Fruit fly (Drosophila melanogaster) whole organism, embryonic: ENCODE measurements around the gene alpha-Est1.

Experiments used
- Ada2b ChIP-seq: fragments of 200-800 bp; sonication (Bioruptor generic); IDR thresholded peaks from 2 replicates; pipeline ENCODE4 v1.3.6; 2022; ENCODE audit warnings: missing biosample characterization, missing genetic modification characterization
- Antp ChIP-seq: fragments of 200-800 bp; sonication (Bioruptor generic); optimal IDR thresholded peaks from 3 replicates; lab custom pipeline; 2016; ENCODE audit warnings: missing biosample characterization, missing genetic modification characterization
- Bteb2 ChIP-seq: fragments of 200-800 bp; sonication (Bioruptor generic); optimal IDR thresholded peaks from 2 replicates; lab custom pipeline; 2016; ENCODE audit warnings: missing biosample characterization, missing genetic modification characterization
- CG1024 ChIP-seq: fragments of 200-800 bp; sonication (Bioruptor generic); IDR thresholded peaks from 2 replicates; pipeline ENCODE4 v1.3.6; 2022; ENCODE audit warnings: missing biosample characterization, missing genetic modification characterization
- CG10274 ChIP-seq: fragments of 200-800 bp; sonication (Bioruptor generic); optimal IDR thresholded peaks from 3 replicates; lab custom pipeline; 2017; ENCODE audit warnings: missing biosample characterization, mild to moderate bottlenecking, missing genetic modification characterization
- CG10959 ChIP-seq: fragments of 200-800 bp; sonication (Bioruptor generic); IDR thresholded peaks from 2 replicates; pipeline ENCODE4 v1.3.6; 2022; ENCODE audit warnings: missing biosample characterization, missing genetic modification characterization
- CG11093 ChIP-seq: fragments of 200-800 bp; sonication (Bioruptor generic); IDR thresholded peaks from 3 replicates; pipeline ENCODE4 v1.3.6; 2022; ENCODE audit warnings: missing biosample characterization, missing genetic modification characterization
- CG11456 ChIP-seq: fragments of 200-800 bp; sonication (Bioruptor generic); IDR thresholded peaks from 3 replicates; pipeline ENCODE4 v1.3.6; 2022; ENCODE audit warnings: missing biosample characterization, missing genetic modification characterization
- CG11695 ChIP-seq: fragments of 200-800 bp; sonication (Bioruptor generic); IDR thresholded peaks from 3 replicates; pipeline ENCODE4 v1.3.6; 2022; ENCODE audit warnings: missing biosample characterization, missing genetic modification characterization
- CG15073 ChIP-seq: fragments of 200-800 bp; sonication (Bioruptor generic); optimal IDR thresholded peaks from 2 replicates; lab custom pipeline; 2016; ENCODE audit warnings: missing biosample characterization, missing genetic modification characterization
- CG30403 ChIP-seq: fragments of 200-800 bp; sonication (Bioruptor generic); optimal IDR thresholded peaks from 3 replicates; lab custom pipeline; 2016; ENCODE audit warnings: missing biosample characterization, missing genetic modification characterization
- CG3838 ChIP-seq: fragments of 200-800 bp; sonication (Bioruptor generic); optimal IDR thresholded peaks from 3 replicates; lab custom pipeline; 2016; ENCODE audit warnings: missing biosample characterization, missing genetic modification characterization
- CG4854 ChIP-seq: fragments of 200-800 bp; sonication (Bioruptor generic); optimal IDR thresholded peaks from 2 replicates; lab custom pipeline; 2016; ENCODE audit warnings: missing biosample characterization, missing genetic modification characterization, inconsistent platforms
- CG6175 ChIP-seq: fragments of 200-800 bp; sonication (Bioruptor generic); IDR thresholded peaks from 3 replicates; pipeline ENCODE4 v1.3.6; 2022; ENCODE audit warnings: missing biosample characterization, missing genetic modification characterization
- CG6254 ChIP-seq: fragments of 200-800 bp; sonication (Bioruptor generic); optimal IDR thresholded peaks from 3 replicates; lab custom pipeline; 2017; ENCODE audit warnings: mild to moderate bottlenecking, missing biosample characterization, missing genetic modification reagents, missing genetic modification characterization
- CG7556 ChIP-seq: fragments of 200-800 bp; sonication (Bioruptor generic); optimal IDR thresholded peaks from 2 replicates; lab custom pipeline; 2017; ENCODE audit warnings: missing biosample characterization, mild to moderate bottlenecking, missing genetic modification characterization
- CG9215 ChIP-seq: fragments of 200-800 bp; sonication (Bioruptor generic); IDR thresholded peaks from 2 replicates; pipeline ENCODE4 v1.3.6; 2022; ENCODE audit warnings: missing biosample characterization, missing genetic modification characterization
- CG9876 ChIP-seq: fragments of 200-800 bp; sonication (Bioruptor generic); optimal IDR thresholded peaks from 2 replicates; lab custom pipeline; 2016; ENCODE audit warnings: missing biosample characterization, missing genetic modification characterization
- Dad ChIP-seq: fragments of 200-800 bp; sonication (Bioruptor generic); optimal IDR thresholded peaks from 3 replicates; lab custom pipeline; 2016; ENCODE audit warnings: missing biosample characterization, missing genetic modification characterization
- HHEX ChIP-seq: fragments of 200-800 bp; sonication (Bioruptor generic); optimal IDR thresholded peaks from 3 replicates; lab custom pipeline; 2017; ENCODE audit warnings: missing biosample characterization, mild to moderate bottlenecking, missing genetic modification characterization, missing genetic modification reagents
- HLH54F ChIP-seq: fragments of 200-800 bp; sonication (Bioruptor generic); optimal IDR thresholded peaks from 3 replicates; lab custom pipeline; 2016; ENCODE audit warnings: missing biosample characterization, missing genetic modification characterization
- Hr51 ChIP-seq, 2 experiments: fragments of 200-800 bp; sonication (Bioruptor generic); optimal IDR thresholded peaks; 2 replicates in 1 of 2; 3 replicates in 1 of 2; lab custom pipeline; 2016 to 2018; ENCODE audit warnings: missing biosample characterization in 2 of 2, missing genetic modification characterization in 2 of 2, mild to moderate bottlenecking in 1 of 2, moderate library complexity in 1 of 2
- Hsf ChIP-seq: fragments of 200-800 bp; sonication (Bioruptor generic); optimal IDR thresholded peaks from 3 replicates; lab custom pipeline; 2016; ENCODE audit warnings: missing biosample characterization, missing genetic modification characterization
- Lhr ChIP-seq: fragments of 200-800 bp; sonication (Bioruptor generic); optimal IDR thresholded peaks from 3 replicates; lab custom pipeline; 2017; ENCODE audit warnings: mild to moderate bottlenecking, missing biosample characterization, missing genetic modification reagents, missing genetic modification characterization
- NfI ChIP-seq: fragments of 200-800 bp; sonication (Bioruptor generic); optimal IDR thresholded peaks from 3 replicates; lab custom pipeline; 2018; ENCODE audit warnings: missing biosample characterization, mild to moderate bottlenecking, missing genetic modification characterization, moderate library complexity
- TFAM ChIP-seq: fragments of 200-800 bp; sonication (Bioruptor generic); optimal IDR thresholded peaks from 2 replicates; lab custom pipeline; 2017; ENCODE audit warnings: missing biosample characterization, missing genetic modification characterization, inconsistent platforms
- amos ChIP-seq: fragments of 200-800 bp; sonication (Bioruptor generic); IDR thresholded peaks from 2 replicates; pipeline ENCODE4 v1.3.6; 2022; ENCODE audit warnings: missing biosample characterization, missing genetic modification characterization; ENCODE audit not compliant: partially characterized antibody
- ap ChIP-seq: fragments of 200-800 bp; sonication (Bioruptor generic); IDR thresholded peaks from 2 replicates; pipeline ENCODE4 v1.3.6; 2022; ENCODE audit warnings: missing biosample characterization, missing genetic modification characterization
- ci ChIP-seq: fragments of 200-800 bp; sonication (Bioruptor generic); IDR thresholded peaks from 3 replicates; pipeline ENCODE4 v1.3.6; 2022; ENCODE audit warnings: missing biosample characterization, missing genetic modification characterization
- corto ChIP-seq: fragments of 200-800 bp; sonication (Bioruptor generic); optimal IDR thresholded peaks from 2 replicates; lab custom pipeline; 2016; ENCODE audit warnings: missing biosample characterization, mild to moderate bottlenecking, missing genetic modification characterization, moderate library complexity
- dpn ChIP-seq, 2 experiments: fragments of 200-800 bp; sonication (Bioruptor generic); optimal IDR thresholded peaks; 3 replicates each; lab custom pipeline; 2016; ENCODE audit warnings: missing biosample characterization in 2 of 2, missing genetic modification characterization in 2 of 2
- eyg ChIP-seq: fragments of 200-800 bp; sonication (Bioruptor generic); optimal IDR thresholded peaks from 3 replicates; lab custom pipeline; 2016; ENCODE audit warnings: missing biosample characterization, missing genetic modification characterization
- fd64A ChIP-seq: fragments of 200-800 bp; sonication (Bioruptor generic); optimal IDR thresholded peaks from 3 replicates; lab custom pipeline; 2018; ENCODE audit warnings: missing biosample characterization, mild to moderate bottlenecking, missing genetic modification characterization
- fru ChIP-seq: fragments of >200 bp; optimal IDR thresholded peaks from 2 replicates; lab custom pipeline; 2017
- gem ChIP-seq: fragments of 200-800 bp; sonication (Bioruptor generic); optimal IDR thresholded peaks from 2 replicates; lab custom pipeline; 2019; ENCODE audit warnings: missing biosample characterization, mild to moderate bottlenecking, missing genetic modification characterization, moderate library complexity
- gfzf ChIP-seq: fragments of 200-800 bp; sonication (Bioruptor generic); optimal IDR thresholded peaks from 2 replicates; lab custom pipeline; 2016; ENCODE audit warnings: missing biosample characterization, mild to moderate bottlenecking, missing genetic modification characterization, moderate library complexity
- mam ChIP-seq: fragments of 200-800 bp; sonication (Bioruptor generic); optimal IDR thresholded peaks from 3 replicates; lab custom pipeline; 2016; ENCODE audit warnings: missing biosample characterization, missing genetic modification characterization
- nmo ChIP-seq: fragments of 200-800 bp; sonication (Bioruptor generic); optimal IDR thresholded peaks from 2 replicates; lab custom pipeline; 2018; ENCODE audit warnings: missing biosample characterization, mild to moderate bottlenecking, missing genetic modification characterization, moderate library complexity
- pfk ChIP-seq: fragments of 200-800 bp; sonication (Bioruptor generic); optimal IDR thresholded peaks from 2 replicates; lab custom pipeline; 2018; ENCODE audit warnings: missing biosample characterization, mild to moderate bottlenecking, missing genetic modification characterization, moderate library complexity
- pnt ChIP-seq: fragments of 200-800 bp; sonication (Bioruptor generic); optimal IDR thresholded peaks from 3 replicates; lab custom pipeline; 2016; ENCODE audit warnings: missing biosample characterization, missing genetic modification characterization
- psq ChIP-seq: fragments of 200-800 bp; sonication (Bioruptor generic); optimal IDR thresholded peaks from 2 replicates; lab custom pipeline; 2017; ENCODE audit warnings: missing biosample characterization, missing genetic modification characterization
- scrt ChIP-seq: fragments of 200-800 bp; sonication (Bioruptor generic); optimal IDR thresholded peaks from 2 replicates; lab custom pipeline; 2018; ENCODE audit warnings: missing biosample characterization, mild to moderate bottlenecking, missing genetic modification characterization, moderate library complexity
- sim ChIP-seq: fragments of 200-800 bp; sonication (Bioruptor generic); IDR thresholded peaks from 2 replicates; pipeline ENCODE4 v1.3.6; 2022; ENCODE audit warnings: missing biosample characterization, missing genetic modification characterization
- sima ChIP-seq: fragments of 200-800 bp; sonication (Bioruptor generic); optimal IDR thresholded peaks from 2 replicates; lab custom pipeline; 2016; ENCODE audit warnings: missing biosample characterization, missing genetic modification characterization
- sisA ChIP-seq: fragments of 200-800 bp; sonication (Bioruptor generic); IDR thresholded peaks from 2 replicates; pipeline ENCODE4 v1.3.6; 2022; ENCODE audit warnings: missing biosample characterization, missing genetic modification characterization
- so ChIP-seq: fragments of 200-800 bp; sonication (Bioruptor generic); IDR thresholded peaks from 3 replicates; pipeline ENCODE4 v1.3.6; 2022; ENCODE audit warnings: missing biosample characterization, missing genetic modification characterization
- stwl ChIP-seq: fragments of 200-800 bp; sonication (Bioruptor generic); optimal IDR thresholded peaks from 3 replicates; lab custom pipeline; 2018; ENCODE audit warnings: missing biosample characterization, mild to moderate bottlenecking, missing genetic modification characterization, moderate library complexity
- tio ChIP-seq: fragments of 200-800 bp; sonication (Bioruptor generic); optimal IDR thresholded peaks from 2 replicates; lab custom pipeline; 2017; ENCODE audit warnings: missing biosample characterization, missing genetic modification characterization, inconsistent platforms
- usp ChIP-seq: fragments of >200 bp; optimal IDR thresholded peaks from 2 replicates; lab custom pipeline; 2017; ENCODE audit warnings: missing biosample characterization, missing genetic modification characterization
- yki ChIP-seq: fragments of >200 bp; optimal IDR thresholded peaks from 3 replicates; lab custom pipeline; 2018
- zen ChIP-seq: fragments of 200-800 bp; sonication (Bioruptor generic); optimal IDR thresholded peaks from 3 replicates; lab custom pipeline; 2018; ENCODE audit warnings: missing biosample characterization, mild to moderate bottlenecking, missing genetic modification characterization, moderate library complexity

Gene alpha-Est1

dm6 chr3R:7506314-7506988, 42.5 kb downstream of the alpha-Est1 start (continued):
- TF ChIP-seq Hsf (GFP tag; lab: Kevin White, UChicago) (peak; percentile 86), usp (GFP tag; lab: Kevin White, UChicago) (no peak), sim (GFP tag; lab: Robert Waterston, UW) (no peak), dpn (GFP tag; optimal IDR thresholded peaks at IDR 0.05; lab: Kevin White, UChicago) (peak; percentile 83 to 89), Antp (peak; percentile 82), pnt (GFP tag; lab: Kevin White, UChicago) (peak; percentile 74), pfk (GFP tag; lab: Kevin White, UChicago) (no peak), stwl (tag; lab: Kevin White, UChicago) (no peak), so (GFP tag; lab: Robert Waterston, UW) (peak; percentile 69; the same call in 2 of the 3 replicates), CG11695 (GFP tag; lab: Robert Waterston, UW) (peak; percentile 84), nmo (GFP tag; lab: Kevin White, UChicago) (peak; percentile 64), CG4854 (GFP tag; lab: Kevin White, UChicago) (peak; percentile 83), yki (lab: Kevin White, UChicago) (no peak), CG11456 (peak; percentile 94), CG1024 (no peak), eyg (GFP tag; lab: Kevin White, UChicago) (peak; percentile 86), CG10959 (GFP tag; lab: Robert Waterston, UW) (no peak), CG6254 (GFP tag; lab: Kevin White, UChicago) (no peak), fru (no peak), scrt (GFP tag; lab: Kevin White, UChicago) (peak; percentile 85), CG15073 (GFP tag; lab: Kevin White, UChicago) (no peak), Dad (GFP tag; lab: Kevin White, UChicago) (peak; percentile 78), CG9876 (peak; percentile 64), TFAM (GFP tag; lab: Kevin White, UChicago) (no peak), tio (GFP tag; lab: Kevin White, UChicago) (peak; percentile 85), ci (GFP tag; lab: Robert Waterston, UW) (peak; percentile 48; the same call in 1 of the 3 replicates), corto (GFP tag; lab: Kevin White, UChicago) (no peak), CG30403 (GFP tag; lab: Kevin White, UChicago) (peak; percentile 85), Bteb2 (peak; percentile 94), Lhr (GFP tag; lab: Kevin White, UChicago) (no peak), CG10274 (GFP tag; lab: Kevin White, UChicago) (peak; percentile 65), amos (GFP tag; lab: Robert Waterston, UW) (no peak), sima (GFP tag; lab: Kevin White, UChicago) (peak; percentile 66), fd64A (GFP tag; lab: Kevin White, UChicago) (no peak), HLH54F (peak; percentile 91), ap (GFP tag; lab: Robert Waterston, UW) (peak; percentile 45), NfI (GFP tag; lab: Kevin White, UChicago) (peak; percentile 83), CG3838 (GFP tag; lab: Kevin White, UChicago) (peak; percentile 65), psq (GFP tag; lab: Kevin White, UChicago) (peak; percentile 7), mam (peak; percentile 93), gfzf (GFP tag; lab: Kevin White, UChicago) (no peak), zen (tag; lab: Kevin White, UChicago) (no peak), gem (tag; lab: Kevin White, UChicago) (peak; percentile 92), Ada2b (peak; percentile 82), CG9215 (peak; percentile 78), CG11093 (GFP tag; lab: Robert Waterston, UW) (peak; percentile 21; the same call in 1 of the 3 replicates), sisA (GFP tag; lab: Robert Waterston, UW) (peak; percentile 49), CG7556 (GFP tag; lab: Kevin White, UChicago) (peak; percentile 79), HHEX (GFP tag; lab: Kevin White, UChicago) (peak; percentile 89), CG6175 (GFP tag; lab: Robert Waterston, UW) (peak; percentile 85), Hr51 (GFP tag; optimal IDR thresholded peaks at IDR 0.05; lab: Kevin White, UChicago) (peak; percentile 77 to 78)
